Fruit fly (Drosophila melanogaster) whole organism, embryonic: ENCODE measurements around the gene MED27.

Experiments used
- B-H2 ChIP-seq: fragments of 200-800 bp; sonication (Bioruptor generic); optimal IDR thresholded peaks from 2 replicates; lab custom pipeline; 2018; ENCODE audit warnings: missing biosample characterization, mild to moderate bottlenecking, missing genetic modification characterization
- Blimp-1 ChIP-seq: fragments of 200-800 bp; sonication (Bioruptor generic); optimal IDR thresholded peaks from 3 replicates; lab custom pipeline; 2018; ENCODE audit warnings: missing biosample characterization, missing genetic modification characterization, mild to moderate bottlenecking, moderate library complexity, missing genetic modification reagents
- C15 ChIP-seq: fragments of 200-800 bp; sonication (Bioruptor generic); IDR thresholded peaks from 3 replicates; pipeline ENCODE4 v1.3.6; 2022; ENCODE audit warnings: missing biosample characterization, missing genetic modification characterization
- CG12769 ChIP-seq: fragments of 200-800 bp; sonication (Bioruptor generic); optimal IDR thresholded peaks from 2 replicates; lab custom pipeline; 2019; ENCODE audit warnings: missing biosample characterization, mild to moderate bottlenecking, missing genetic modification characterization, moderate library complexity
- CG15696 ChIP-seq: fragments of 200-800 bp; sonication (Bioruptor generic); optimal IDR thresholded peaks from 2 replicates; lab custom pipeline; 2019; ENCODE audit warnings: missing biosample characterization, mild to moderate bottlenecking, missing genetic modification characterization, moderate library complexity
- CG16863 ChIP-seq: fragments of 200-800 bp; sonication (Bioruptor generic); optimal IDR thresholded peaks from 3 replicates; lab custom pipeline; 2016; ENCODE audit warnings: missing biosample characterization, missing genetic modification characterization
- CG2199 ChIP-seq: fragments of 200-800 bp; sonication (Bioruptor generic); IDR thresholded peaks from 3 replicates; pipeline ENCODE4 v1.3.6; 2022; ENCODE audit warnings: missing biosample characterization, missing genetic modification characterization
- CG2712 ChIP-seq: fragments of 200-800 bp; optimal IDR thresholded peaks from 3 replicates; lab custom pipeline; 2019; ENCODE audit warnings: missing biosample characterization, mild to moderate bottlenecking, missing genetic modification characterization, moderate library complexity
- CG2875 ChIP-seq: fragments of 200-800 bp; sonication (Bioruptor generic); optimal IDR thresholded peaks from 2 replicates; lab custom pipeline; 2017; ENCODE audit warnings: missing biosample characterization, mild to moderate bottlenecking, missing genetic modification characterization, missing genetic modification reagents
- CG4404 ChIP-seq: fragments of 200-800 bp; sonication (Bioruptor generic); IDR thresholded peaks from 2 replicates; pipeline ENCODE4 v1.3.6; 2022; ENCODE audit warnings: missing biosample characterization, missing genetic modification characterization
- CG4854 ChIP-seq: fragments of 200-800 bp; sonication (Bioruptor generic); optimal IDR thresholded peaks from 2 replicates; lab custom pipeline; 2016; ENCODE audit warnings: missing biosample characterization, missing genetic modification characterization, inconsistent platforms
- CG8281 ChIP-seq: fragments of 200-800 bp; sonication (Bioruptor generic); optimal IDR thresholded peaks from 2 replicates; lab custom pipeline; 2018; ENCODE audit warnings: missing biosample characterization, mild to moderate bottlenecking, missing genetic modification characterization, moderate library complexity
- CG9215 ChIP-seq: fragments of 200-800 bp; sonication (Bioruptor generic); IDR thresholded peaks from 2 replicates; pipeline ENCODE4 v1.3.6; 2022; ENCODE audit warnings: missing biosample characterization, missing genetic modification characterization
- CG9932 ChIP-seq: fragments of 200-800 bp; sonication (Bioruptor generic); IDR thresholded peaks from 2 replicates; pipeline ENCODE4 v1.3.6; 2022; ENCODE audit warnings: missing biosample characterization, missing genetic modification characterization
- D ChIP-seq, 2 experiments: fragments of 200-800 bp in 1 of 2; fragments of >200 bp in 1 of 2; sonication (Bioruptor generic) in 1 of 2; optimal IDR thresholded peaks; 2 replicates in 1 of 2; 3 replicates in 1 of 2; lab custom pipeline; 2017; ENCODE audit warnings: mild to moderate bottlenecking in 1 of 2, missing biosample characterization in 1 of 2, missing genetic modification characterization in 1 of 2, missing genetic modification reagents in 1 of 2
- Dfd ChIP-seq, 2 experiments: fragments of >200 bp; optimal IDR thresholded peaks; 2 replicates each; lab custom pipeline; 2017; ENCODE audit warnings: missing biosample characterization in 2 of 2, missing genetic modification characterization in 2 of 2
- Drgx ChIP-seq: fragments of 200-800 bp; sonication (Bioruptor generic); IDR thresholded peaks from 2 replicates; pipeline ENCODE4 v1.3.6; 2022; ENCODE audit warnings: missing biosample characterization, missing genetic modification characterization
- Elba2 ChIP-seq: fragments of 200-800 bp; sonication (Bioruptor generic); optimal IDR thresholded peaks from 3 replicates; lab custom pipeline; 2016; ENCODE audit warnings: missing biosample characterization, missing genetic modification characterization
- MBD-R2 ChIP-seq: fragments of 200-800 bp; sonication (Bioruptor generic); IDR thresholded peaks from 2 replicates; pipeline ENCODE4 v1.3.6; 2022; ENCODE audit warnings: missing biosample characterization, missing genetic modification characterization
- MTF-1 ChIP-seq: fragments of 200-800 bp; sonication (Bioruptor generic); optimal IDR thresholded peaks from 2 replicates; lab custom pipeline; 2018; ENCODE audit warnings: missing biosample characterization, mild to moderate bottlenecking, missing genetic modification characterization, borderline replicate concordance
- Med ChIP-seq: fragments of 200-800 bp; sonication (Bioruptor generic); peaks from one replicate; lab custom pipeline; 2016; ENCODE audit warnings: missing biosample characterization, missing genetic modification characterization, mild to moderate bottlenecking, inconsistent platforms, moderate library complexity
- NK7.1 ChIP-seq: fragments of 200-800 bp; sonication (Bioruptor generic); optimal IDR thresholded peaks from 3 replicates; lab custom pipeline; 2016; ENCODE audit warnings: missing biosample characterization, missing genetic modification characterization
- Nf-YB ChIP-seq: fragments of 200-800 bp; sonication (Bioruptor generic); optimal IDR thresholded peaks from 3 replicates; lab custom pipeline; 2019; ENCODE audit warnings: missing biosample characterization, mild to moderate bottlenecking, missing genetic modification characterization, moderate library complexity
- Sox100B ChIP-seq: fragments of 200-800 bp; sonication (Bioruptor generic); optimal IDR thresholded peaks from 3 replicates; lab custom pipeline; 2018; ENCODE audit warnings: missing biosample characterization, mild to moderate bottlenecking, missing genetic modification characterization
- Sox102F ChIP-seq: fragments of 200-800 bp; sonication (Bioruptor generic); optimal IDR thresholded peaks from 2 replicates; lab custom pipeline; 2018; ENCODE audit warnings: missing biosample characterization, mild to moderate bottlenecking, missing genetic modification characterization, moderate library complexity
- aop ChIP-seq: fragments of 200-800 bp; sonication (Bioruptor generic); IDR thresholded peaks from 2 replicates; pipeline ENCODE4 v1.3.6; 2022; ENCODE audit warnings: missing biosample characterization, missing genetic modification characterization
- ash1 ChIP-seq: fragments of 200-800 bp; sonication (Bioruptor generic); optimal IDR thresholded peaks from 2 replicates; lab custom pipeline; 2018; ENCODE audit warnings: missing biosample characterization, mild to moderate bottlenecking, missing genetic modification characterization
- chinmo ChIP-seq: fragments of 200-800 bp; sonication (Bioruptor generic); IDR thresholded peaks from 4 replicates; pipeline ENCODE4 v1.3.6; 2022; ENCODE audit warnings: missing biosample characterization, missing genetic modification characterization; ENCODE audit not compliant: partially characterized antibody
- dan ChIP-seq: fragments of 200-800 bp; sonication (Bioruptor generic); IDR thresholded peaks from 2 replicates; pipeline ENCODE4 v1.3.6; 2022; ENCODE audit warnings: missing biosample characterization, missing genetic modification characterization
- dati ChIP-seq: fragments of 200-800 bp; sonication (Bioruptor generic); IDR thresholded peaks from 2 replicates; pipeline ENCODE4 v1.3.6; 2022; ENCODE audit warnings: missing biosample characterization, missing genetic modification characterization
- dm ChIP-seq: fragments of 200-800 bp; sonication (Bioruptor generic); optimal IDR thresholded peaks from 3 replicates; lab custom pipeline; 2016; ENCODE audit warnings: missing biosample characterization, missing genetic modification characterization
- gcm2 ChIP-seq: fragments of 200-800 bp; sonication (Bioruptor generic); optimal IDR thresholded peaks from 2 replicates; lab custom pipeline; 2016; ENCODE audit warnings: missing biosample characterization, missing genetic modification characterization
- gem ChIP-seq: fragments of 200-800 bp; sonication (Bioruptor generic); optimal IDR thresholded peaks from 2 replicates; lab custom pipeline; 2019; ENCODE audit warnings: missing biosample characterization, mild to moderate bottlenecking, missing genetic modification characterization, moderate library complexity
- gro ChIP-seq: fragments of 200-800 bp; sonication (Bioruptor generic); optimal IDR thresholded peaks from 2 replicates; lab custom pipeline; 2016; ENCODE audit warnings: missing biosample characterization, missing genetic modification characterization
- gt ChIP-seq: fragments of 200-800 bp; sonication (Bioruptor generic); IDR thresholded peaks from 2 replicates; pipeline ENCODE4 v1.3.6; 2022; ENCODE audit warnings: missing biosample characterization, missing genetic modification characterization
- hbn ChIP-seq: fragments of 200-800 bp; sonication (Bioruptor generic); IDR thresholded peaks from 2 replicates; pipeline ENCODE4 v1.3.6; 2022; ENCODE audit warnings: missing biosample characterization, missing genetic modification characterization; ENCODE audit not compliant: partially characterized antibody
- hkb ChIP-seq, 2 experiments: fragments of 200-800 bp in 1 of 2; fragments of >200 bp in 1 of 2; sonication (Bioruptor generic) in 1 of 2; IDR thresholded peaks in 1 of 2; optimal IDR thresholded peaks in 1 of 2; 2 replicates each; pipeline versions ENCODE4 v1.3.6 to Lab custom; 2017 to 2022; ENCODE audit warnings: missing biosample characterization in 1 of 2, missing genetic modification characterization in 1 of 2
- kah ChIP-seq: fragments of 200-800 bp; sonication (Bioruptor generic); optimal IDR thresholded peaks from 2 replicates; lab custom pipeline; 2018; ENCODE audit warnings: missing biosample characterization, mild to moderate bottlenecking, missing genetic modification characterization
- kni ChIP-seq: fragments of 200-800 bp; sonication (Bioruptor generic); optimal IDR thresholded peaks from 3 replicates; lab custom pipeline; 2017; ENCODE audit warnings: mild to moderate bottlenecking, missing biosample characterization, missing genetic modification reagents, missing genetic modification characterization
- oc ChIP-seq: fragments of 200-800 bp; sonication (Bioruptor generic); optimal IDR thresholded peaks from 2 replicates; lab custom pipeline; 2018; ENCODE audit warnings: missing biosample characterization, mild to moderate bottlenecking, missing genetic modification characterization, moderate library complexity
- rib ChIP-seq: fragments of 200-800 bp; sonication (Bioruptor generic); IDR thresholded peaks from 2 replicates; pipeline ENCODE4 v1.3.6; 2022; ENCODE audit warnings: missing biosample characterization, missing genetic modification characterization
- sr ChIP-seq: fragments of 200-800 bp; sonication (Bioruptor generic); IDR thresholded peaks from 3 replicates; pipeline ENCODE4 v1.3.6; 2022; ENCODE audit warnings: missing biosample characterization, missing genetic modification characterization
- trem ChIP-seq: fragments of 200-800 bp; optimal IDR thresholded peaks from 3 replicates; lab custom pipeline; 2019; ENCODE audit warnings: missing biosample characterization, mild to moderate bottlenecking, missing genetic modification characterization, moderate library complexity
- wdn ChIP-seq: fragments of 200-800 bp; sonication (Bioruptor generic); IDR thresholded peaks from 2 replicates; pipeline ENCODE4 v1.3.6; 2022; ENCODE audit warnings: missing biosample characterization, missing genetic modification characterization
- zen ChIP-seq: fragments of 200-800 bp; sonication (Bioruptor generic); optimal IDR thresholded peaks from 3 replicates; lab custom pipeline; 2018; ENCODE audit warnings: missing biosample characterization, mild to moderate bottlenecking, missing genetic modification characterization, moderate library complexity
- zen2 ChIP-seq: fragments of 200-800 bp; sonication (Bioruptor generic); IDR thresholded peaks from 3 replicates; pipeline ENCODE4 v1.3.6; 2022; ENCODE audit warnings: missing biosample characterization, missing genetic modification characterization; ENCODE audit not compliant: partially characterized antibody

The MED27 gene

DNA sequence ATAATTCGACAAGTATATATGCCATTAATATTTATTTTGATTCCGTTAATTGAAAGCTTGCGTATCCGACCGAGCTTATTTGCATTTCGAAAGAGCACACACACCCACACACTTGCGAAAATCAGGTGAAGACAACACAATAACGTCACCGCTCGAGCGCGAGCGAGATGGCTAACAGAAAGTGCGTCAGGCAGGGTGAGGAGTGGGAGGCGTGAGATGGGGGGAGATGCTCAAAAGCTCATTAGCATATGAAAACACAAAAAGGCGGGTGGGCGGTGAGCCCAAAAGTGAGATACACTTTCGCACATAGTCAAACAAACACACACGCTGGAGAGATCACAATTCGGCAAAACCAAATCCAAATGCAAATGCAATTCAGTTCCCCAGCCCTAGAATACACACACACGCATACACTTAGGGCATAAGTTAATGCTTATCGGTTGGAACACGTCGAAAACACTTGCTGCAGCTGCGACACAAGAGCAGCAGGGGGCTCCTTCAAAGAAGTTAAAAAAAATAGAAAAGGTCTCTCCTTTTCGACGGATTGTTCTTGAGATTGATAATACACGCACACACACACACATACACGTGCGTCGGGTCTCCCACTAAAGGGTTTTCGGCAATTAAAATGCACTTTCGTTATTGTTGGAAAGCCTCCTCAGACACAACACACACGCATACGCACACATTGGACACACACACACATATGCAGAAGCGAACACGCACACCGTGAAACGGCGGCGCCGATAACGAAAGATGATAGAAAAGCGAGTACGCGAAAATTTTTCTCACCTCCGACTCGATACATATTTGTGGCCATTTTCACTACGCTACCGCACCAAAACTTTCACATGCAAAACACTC, 7.0 kb upstream of the MED27 start (continued):
- TF ChIP-seq Blimp-1 (GFP tag; lab: Kevin White, UChicago) (peak; percentile 16), dan (GFP tag; lab: Robert Waterston, UW) (no peak), gro (GFP tag; lab: Kevin White, UChicago) (no peak), CG16863 (GFP tag; lab: Kevin White, UChicago) (no peak), kni (peak; percentile 66), rib (GFP tag; lab: Robert Waterston, UW) (peak; percentile 8), D (optimal IDR thresholded peaks at IDR 0.05; lab: Kevin White, UChicago) (peak; percentile 46), D (GFP tag; optimal IDR thresholded peaks at IDR 0.05; lab: Kevin White, UChicago) (no peak), C15 (no peak), kah (GFP tag; lab: Kevin White, UChicago) (peak; percentile 20), hkb (optimal IDR thresholded peaks at IDR 0.05; lab: Kevin White, UChicago) (no peak), hkb (GFP tag; IDR thresholded peaks at IDR 0.05; lab: Robert Waterston, UW) (peak; percentile 11; the same call in 1 of the 2 replicates), CG2712 (tag; lab: Kevin White, UChicago) (no peak), CG2875 (GFP tag; lab: Kevin White, UChicago) (no peak), aop (GFP tag; lab: Robert Waterston, UW) (no peak), chinmo (peak; percentile 63; the same call in 2 of the 4 replicates), Drgx (peak; percentile 39; the same call in 1 of the 2 replicates), MBD-R2 (GFP tag; lab: Robert Waterston, UW) (0 out of 2 replicates have a peak, but pooled peaks have one; percentile 6), Med (peak; percentile 79), Nf-YB (GFP tag; lab: Kevin White, UChicago) (no peak), sr (peak; percentile 85), oc (no peak), CG4854 (GFP tag; lab: Kevin White, UChicago) (no peak), zen (tag; lab: Kevin White, UChicago) (peak; percentile 0), Sox102F (GFP tag; lab: Kevin White, UChicago) (no peak), CG9932 (GFP tag; lab: Robert Waterston, UW) (0 out of 2 replicates have a peak, but pooled peaks have one; percentile 6), trem (tag; lab: Kevin White, UChicago) (no peak), CG12769 (peak; percentile 53), CG8281 (no peak), dm (peak; percentile 3), gem (no peak)
- TF ChIP-seq, all 482 proteins: peak for 28

DNA sequence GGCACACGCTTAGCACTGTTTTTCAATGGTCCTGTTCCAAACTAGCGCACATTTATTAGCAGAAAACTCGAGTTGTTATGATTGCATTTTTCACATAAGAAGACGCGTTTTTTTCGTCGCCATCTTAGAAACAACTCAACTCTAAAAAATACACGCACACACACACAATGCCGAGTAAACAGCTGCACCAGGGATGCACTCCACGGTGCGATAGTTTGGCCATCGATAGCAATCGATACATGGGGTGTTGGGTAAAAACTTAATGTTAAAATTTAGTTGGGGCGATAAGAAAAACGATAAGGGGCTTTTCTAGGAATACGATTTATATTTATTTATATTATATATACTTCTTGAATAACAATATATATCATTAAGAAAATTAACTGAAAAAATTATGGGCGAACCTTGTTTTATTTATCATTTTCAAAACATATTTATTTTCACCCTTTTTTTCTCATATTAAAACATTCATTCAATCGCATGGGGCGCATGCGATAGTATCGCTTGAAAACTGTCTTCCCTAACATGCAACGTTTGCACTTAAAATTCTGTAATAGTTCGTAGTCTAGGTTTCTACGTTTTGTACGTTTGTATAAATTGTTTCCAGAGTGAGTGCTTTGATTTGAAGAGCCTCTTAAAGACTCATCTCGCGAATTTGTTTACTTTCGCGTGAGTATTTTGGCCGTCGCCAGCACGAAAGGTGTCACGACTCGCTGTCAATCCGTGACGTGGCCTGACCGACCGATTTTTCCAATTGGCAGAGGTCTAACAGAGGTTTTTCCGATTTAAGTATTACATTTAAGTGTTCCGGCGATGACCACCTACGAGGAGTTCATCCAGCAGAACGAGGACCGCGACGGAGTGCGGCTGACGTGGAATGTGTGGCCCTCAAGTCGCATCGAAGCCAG, 6.1 kb upstream of the MED27 start, which contains the start of the genes MTA1-like and Sec23:
TSS of gene MTA1-like (minus strand) at position 170 of the 908 bp plus-strand sequence.
TSS of gene Sec23 (plus strand) at position 497 of the 908 bp plus-strand sequence.
- peak; percentile 82 for TF ChIP-seq Elba2 (GFP tag; lab: Kevin White, UChicago)
- TF ChIP-seq zen (tag; lab: Kevin White, UChicago), result peak; percentile 58
- TF ChIP-seq CG2199 (GFP tag; lab: Robert Waterston, UW), result no peak
- TF ChIP-seq CG4404 (GFP tag; lab: Robert Waterston, UW), result peak; percentile 35; the same call in 1 of the 2 replicates
- TF ChIP-seq CG9215 (GFP tag; lab: Robert Waterston, UW), result peak; percentile 56
- TF ChIP-seq zen2 (GFP tag; lab: Robert Waterston, UW), result peak; percentile 85; the same call in 2 of the 3 replicates
- TF ChIP-seq dati, result no peak
- TF ChIP-seq Dfd (GFP tag; optimal IDR thresholded peaks at IDR 0.05; lab: Kevin White, UChicago), result no peak
- peak; percentile 49 for TF ChIP-seq CG15696 (tag; lab: Kevin White, UChicago)
- TF ChIP-seq hbn (GFP tag; lab: Robert Waterston, UW), result peak; percentile 88
- TF ChIP-seq gcm2 (GFP tag; lab: Kevin White, UChicago), result peak; percentile 47
- TF ChIP-seq ash1 (GFP tag; lab: Kevin White, UChicago), result no peak
- no peak for TF ChIP-seq CG2875 (GFP tag; lab: Kevin White, UChicago)
- TF ChIP-seq B-H2 (GFP tag; lab: Kevin White, UChicago), result no peak
- TF ChIP-seq wdn (GFP tag; lab: Robert Waterston, UW), result no peak
- no peak for TF ChIP-seq NK7.1
- no peak for TF ChIP-seq gt (GFP tag; lab: Robert Waterston, UW)
- TF ChIP-seq Sox100B, result peak; percentile 67
- no peak for TF ChIP-seq MTF-1 (GFP tag; lab: Kevin White, UChicago)
